Worm (Caenorhabditis elegans) whole organism, young adult: ENCODE measurements around the gene slc-17.9.

Source experiments
- F22D6.2 ChIP-seq: sonication (generic microtip); optimal IDR thresholded peaks from 2 replicates; lab custom pipeline; 2016; ENCODE audit warnings: mild to moderate bottlenecking, missing genetic modification characterization, missing compliant biosample characterization
- F49E8.2 ChIP-seq: sonication (generic microtip); optimal IDR thresholded peaks from 3 replicates; lab custom pipeline; 2017; ENCODE audit warnings: missing genetic modification characterization, mild to moderate bottlenecking, missing compliant biosample characterization, antibody characterized with exemption, moderate library complexity; ENCODE audit not compliant: insufficient read depth
- F52B5.7 ChIP-seq: sonication (generic microtip); optimal IDR thresholded peaks from 2 replicates; lab custom pipeline; 2016; ENCODE audit warnings: mild to moderate bottlenecking, missing genetic modification characterization, missing compliant biosample characterization
- F57A8.1 ChIP-seq: fragments of 200-800 bp; sonication (Bioruptor generic); optimal IDR thresholded peaks from 2 replicates; lab custom pipeline; 2018; ENCODE audit warnings: mild to moderate bottlenecking, missing genetic modification characterization, moderate library complexity, missing compliant biosample characterization
- T26A5.8 ChIP-seq: sonication (generic microtip); optimal IDR thresholded peaks from 2 replicates; lab custom pipeline; 2016; ENCODE audit warnings: missing genetic modification characterization, missing compliant biosample characterization
- Y53F4B.3 ChIP-seq: fragments of 200-800 bp; sonication (Bioruptor generic); IDR thresholded peaks from 2 replicates; pipeline ENCODE4 v1.3.6; 2022; ENCODE audit warnings: missing genetic modification reagents, missing genetic modification characterization, missing compliant biosample characterization
- Y67H2A.10 ChIP-seq: fragments of 200-800 bp; sonication (Bioruptor generic); conservative IDR thresholded peaks from 2 replicates; pipeline ENCODE4 v1.3.6; 2022; ENCODE audit warnings: missing genetic modification reagents, missing genetic modification characterization, missing compliant biosample characterization
- Y79H2A.3 ChIP-seq: fragments of 200-800 bp; sonication (Bioruptor generic); conservative IDR thresholded peaks from 2 replicates; pipeline ENCODE4 v1.3.6; 2022; ENCODE audit warnings: missing genetic modification reagents, missing genetic modification characterization, missing compliant biosample characterization
- Y95B8A.8 ChIP-seq: fragments of 200-800 bp; sonication (Bioruptor generic); IDR thresholded peaks from 2 replicates; pipeline ENCODE4 v1.3.6; 2022; ENCODE audit warnings: missing genetic modification reagents, missing genetic modification characterization, missing compliant biosample characterization
- attf-3 ChIP-seq: fragments of 200-800 bp; sonication (Bioruptor generic); conservative IDR thresholded peaks from 2 replicates; pipeline ENCODE4 v1.3.6; 2022; ENCODE audit warnings: missing genetic modification reagents, missing genetic modification characterization, missing compliant biosample characterization
- bed-1 ChIP-seq: fragments of 200-800 bp; sonication (Bioruptor generic); IDR thresholded peaks from 2 replicates; pipeline ENCODE4 v1.3.6; 2022; ENCODE audit warnings: missing genetic modification reagents, missing genetic modification characterization, missing compliant biosample characterization
- cebp-1 ChIP-seq, 2 experiments: fragments of 200-800 bp in 1 of 2; sonication (Bioruptor generic) in 1 of 2; sonication (generic microtip) in 1 of 2; IDR thresholded peaks in 1 of 2; optimal IDR thresholded peaks in 1 of 2; 2 replicates each; pipeline versions ENCODE4 v1.3.6 to Lab custom; 2017 to 2022; ENCODE audit warnings: missing compliant biosample characterization in 2 of 2, missing genetic modification characterization in 2 of 2, mild to moderate bottlenecking in 1 of 2, missing genetic modification reagents in 1 of 2, moderate library complexity in 1 of 2
- chd-7 ChIP-seq: sonication (generic microtip); optimal IDR thresholded peaks from 2 replicates; lab custom pipeline; 2016; ENCODE audit warnings: mild to moderate bottlenecking, missing genetic modification characterization, moderate library complexity, missing compliant biosample characterization
- egrh-3 ChIP-seq: fragments of 200-800 bp; sonication (Bioruptor generic); IDR thresholded peaks from 2 replicates; pipeline ENCODE4 v1.3.6; 2022; ENCODE audit warnings: missing genetic modification reagents, missing genetic modification characterization, missing compliant biosample characterization
- ekl-4 ChIP-seq: fragments of 200-800 bp; sonication (Bioruptor generic); IDR thresholded peaks from 2 replicates; pipeline ENCODE4 v1.3.6; 2022; ENCODE audit warnings: missing genetic modification reagents, missing genetic modification characterization, missing compliant biosample characterization
- ets-4 ChIP-seq: fragments of 200-800 bp; sonication (Bioruptor generic); optimal IDR thresholded peaks from 2 replicates; lab custom pipeline; 2018; ENCODE audit warnings: mild to moderate bottlenecking, missing genetic modification characterization, missing compliant biosample characterization
- fkh-3 ChIP-seq: sonication (generic microtip); optimal IDR thresholded peaks from 2 replicates; lab custom pipeline; 2016; ENCODE audit warnings: mild to moderate bottlenecking, missing genetic modification characterization, missing compliant biosample characterization
- him-1 ChIP-seq: sonication (generic microtip); optimal IDR thresholded peaks from 2 replicates; lab custom pipeline; 2016; ENCODE audit warnings: missing genotype, missing genetic modification reagents, missing genetic modification characterization, missing compliant biosample characterization
- hsf-1 ChIP-seq: fragments of 200-800 bp; sonication (Bioruptor generic); IDR thresholded peaks from 2 replicates; pipeline ENCODE4 v1.3.6; 2022; ENCODE audit warnings: missing genetic modification reagents, missing genetic modification characterization, missing compliant biosample characterization
- lin-54 ChIP-seq: fragments of 200-800 bp; sonication (Bioruptor generic); optimal IDR thresholded peaks from 2 replicates; lab custom pipeline; 2018; ENCODE audit warnings: mild to moderate bottlenecking, missing genetic modification characterization, missing compliant biosample characterization
- lsy-27 ChIP-seq: sonication (generic microtip); optimal IDR thresholded peaks from 2 replicates; lab custom pipeline; 2017; ENCODE audit warnings: missing genetic modification characterization, mild to moderate bottlenecking, missing compliant biosample characterization, antibody characterized with exemption, missing genotype, borderline replicate concordance; ENCODE audit not compliant: insufficient read depth
- nhr-179 ChIP-seq: sonication (generic microtip); optimal IDR thresholded peaks from 2 replicates; lab custom pipeline; 2016; ENCODE audit warnings: mild to moderate bottlenecking, missing genetic modification characterization, missing compliant biosample characterization
- nhr-80 ChIP-seq: sonication (generic microtip); optimal IDR thresholded peaks from 2 replicates; lab custom pipeline; 2016; ENCODE audit warnings: missing genetic modification characterization, missing compliant biosample characterization
- pbrm-1 ChIP-seq: fragments of 200-800 bp; sonication (Bioruptor generic); IDR thresholded peaks from 2 replicates; pipeline ENCODE4 v1.3.6; 2022; ENCODE audit warnings: missing genetic modification reagents, missing genetic modification characterization, missing compliant biosample characterization
- rcor-1 ChIP-seq: fragments of 200-800 bp; sonication (Bioruptor generic); IDR thresholded peaks from 2 replicates; pipeline ENCODE4 v1.3.6; 2022; ENCODE audit warnings: missing genetic modification reagents, missing genetic modification characterization, missing compliant biosample characterization
- repo-1 ChIP-seq: sonication (generic microtip); optimal IDR thresholded peaks from 2 replicates; lab custom pipeline; 2017; ENCODE audit warnings: mild to moderate bottlenecking, missing genetic modification characterization, missing compliant biosample characterization
- sdz-38 ChIP-seq: sonication (generic microtip); optimal IDR thresholded peaks from 2 replicates; lab custom pipeline; 2016; ENCODE audit warnings: missing genotype, missing genetic modification characterization, missing compliant biosample characterization
- sea-2 ChIP-seq: fragments of 200-800 bp; sonication (Bioruptor generic); IDR thresholded peaks from 2 replicates; pipeline ENCODE4 v1.3.6; 2022; ENCODE audit warnings: missing genetic modification characterization, missing compliant biosample characterization
- somi-1 ChIP-seq: fragments of 200-800 bp; sonication (Bioruptor generic); optimal IDR thresholded peaks from 2 replicates; lab custom pipeline; 2018; ENCODE audit warnings: mild to moderate bottlenecking, missing genetic modification characterization, missing compliant biosample characterization
- tlf-1 ChIP-seq: fragments of 200-800 bp; sonication (Bioruptor generic); optimal IDR thresholded peaks from 2 replicates; lab custom pipeline; 2018; ENCODE audit warnings: mild to moderate bottlenecking, missing genetic modification characterization, missing compliant biosample characterization
- ztf-25 ChIP-seq: fragments of 200-800 bp; sonication (Bioruptor generic); IDR thresholded peaks from 2 replicates; pipeline ENCODE4 v1.3.6; 2022; ENCODE audit warnings: missing genetic modification reagents, missing genetic modification characterization, missing compliant biosample characterization
- ztf-28 ChIP-seq: fragments of 200-800 bp; sonication (Bioruptor generic); IDR thresholded peaks from 2 replicates; pipeline ENCODE4 v1.3.6; 2022; ENCODE audit warnings: missing genetic modification reagents, missing genetic modification characterization, missing compliant biosample characterization

slc-17.9 gene

ce11 chrX:9803603-9804002 is 38.9 kb upstream of the slc-17.9 start:
- no peak for TF ChIP-seq him-1 (tag; lab: Kevin White, UChicago)
- no peak for TF ChIP-seq Y67H2A.10 (GFP tag; lab: Robert Waterston, UW)
- no peak for TF ChIP-seq attf-3 (GFP tag; lab: Robert Waterston, UW)
- no peak for TF ChIP-seq nhr-179 (tag; lab: Kevin White, UChicago)
- TF ChIP-seq Y95B8A.8 (GFP tag; lab: Robert Waterston, UW), result no peak
- no peak for TF ChIP-seq Y79H2A.3 (GFP tag; lab: Robert Waterston, UW)
- TF ChIP-seq F52B5.7 (tag; lab: Kevin White, UChicago), result no peak
- TF ChIP-seq lsy-27 (tag; lab: Kevin White, UChicago), result no peak

- no peak for TF ChIP-seq hsf-1 (GFP tag; lab: Robert Waterston, UW)
Observed at ce11 chrX:9798530-9798929, 33.8 kb upstream of the slc-17.9 start, which contains the start of gene F36G3.3. F36G3.3 (plus strand) TSS chrX:9798835.

- TF ChIP-seq repo-1 (tag; lab: Kevin White, UChicago), result no peak
Observed at ce11 chrX:9796063-9796462, 31.3 kb upstream of the slc-17.9 start.

- TF ChIP-seq pbrm-1 (GFP tag; lab: Robert Waterston, UW), result no peak
- TF ChIP-seq Y53F4B.3 (GFP tag; lab: Robert Waterston, UW), result no peak
- no peak for TF ChIP-seq ztf-25 (GFP tag; lab: Robert Waterston, UW)
- no peak for TF ChIP-seq F49E8.2 (tag; lab: Kevin White, UChicago)
- TF ChIP-seq egrh-3 (GFP tag; lab: Robert Waterston, UW), result no peak
Observed at ce11 chrX:9795579-9795978, 30.9 kb upstream of the slc-17.9 start.

ce11 chrX:9794173-9794572 is 29.5 kb upstream of the slc-17.9 start, which contains the start of gene F36G3.2:
F36G3.2 (minus strand) TSS chrX:9794273.
- TF ChIP-seq bed-1 (GFP tag; lab: Robert Waterston, UW) (no peak), tlf-1 (GFP tag; lab: Kevin White, UChicago) (no peak), ekl-4 (GFP tag; lab: Robert Waterston, UW) (no peak), sea-2 (GFP tag; lab: Robert Waterston, UW) (no peak), Y79H2A.3 (GFP tag; lab: Robert Waterston, UW) (no peak), T26A5.8 (no peak), cebp-1 (GFP tag; IDR thresholded peaks at IDR 0.05; lab: Robert Waterston, UW) (no peak), cebp-1 (tag; optimal IDR thresholded peaks at IDR 0.05; lab: Kevin White, UChicago) (no peak), sdz-38 (tag; lab: Kevin White, UChicago) (no peak), chd-7 (tag; lab: Kevin White, UChicago) (no peak), F22D6.2 (tag; lab: Kevin White, UChicago) (no peak), rcor-1 (GFP tag; lab: Robert Waterston, UW) (no peak), ztf-28 (GFP tag; lab: Robert Waterston, UW) (no peak), F57A8.1 (GFP tag; lab: Kevin White, UChicago) (no peak)

- peak; percentile 2 for TF ChIP-seq nhr-80 (tag; lab: Kevin White, UChicago)
- TF ChIP-seq ets-4 (GFP tag; lab: Kevin White, UChicago), result no peak
- no peak for TF ChIP-seq fkh-3
- TF ChIP-seq somi-1 (GFP tag; lab: Kevin White, UChicago), result no peak
- TF ChIP-seq lin-54 (GFP tag; lab: Kevin White, UChicago), result no peak
Observed at ce11 chrX:9789110-9789509, 24.4 kb upstream of the slc-17.9 start, which contains the start of gene F36G3.1. F36G3.1 (minus strand) TSS chrX:9789210.
